Fruit fly (Drosophila melanogaster) whole organism, adult: Measurements from ENCODE around the gene Glut4EF.

Experiments used
- CG11617 ChIP-seq: fragments of 200-800 bp; sonication (Bioruptor generic); optimal IDR thresholded peaks from 2 replicates; lab custom pipeline; 2017; ENCODE audit warnings: mild to moderate bottlenecking, missing biosample characterization, missing genetic modification reagents, missing genetic modification characterization
- CG12768 ChIP-seq: fragments of 200-800 bp; sonication (Bioruptor generic); optimal IDR thresholded peaks from 2 replicates; lab custom pipeline; 2017; ENCODE audit warnings: missing biosample characterization, missing genetic modification characterization, mild to moderate bottlenecking, moderate library complexity, missing genetic modification reagents
- CG14711 ChIP-seq: fragments of 200-800 bp; sonication (Bioruptor generic); optimal IDR thresholded peaks from 2 replicates; lab custom pipeline; 2018; ENCODE audit warnings: missing biosample characterization, mild to moderate bottlenecking, missing genetic modification characterization, moderate library complexity
- CG1620 ChIP-seq: fragments of 200-800 bp; sonication (Bioruptor generic); optimal IDR thresholded peaks from 2 replicates; lab custom pipeline; 2016; ENCODE audit warnings: missing biosample characterization, missing genetic modification characterization
- CG33017 ChIP-seq: fragments of 200-800 bp; sonication (Bioruptor generic); optimal IDR thresholded peaks from 2 replicates; lab custom pipeline; 2018; ENCODE audit warnings: missing biosample characterization, mild to moderate bottlenecking, missing genetic modification characterization, moderate library complexity
- CG5204 ChIP-seq: fragments of 200-800 bp; sonication (Bioruptor generic); optimal IDR thresholded peaks from 2 replicates; lab custom pipeline; 2016; ENCODE audit warnings: missing biosample characterization, missing genetic modification characterization
- CG7045 ChIP-seq: fragments of 200-800 bp; sonication (Bioruptor generic); optimal IDR thresholded peaks from 2 replicates; lab custom pipeline; 2017; ENCODE audit warnings: missing biosample characterization, mild to moderate bottlenecking, missing genetic modification characterization
- CG7101 ChIP-seq: fragments of 200-800 bp; sonication (Bioruptor generic); optimal IDR thresholded peaks from 2 replicates; lab custom pipeline; 2018; ENCODE audit warnings: missing biosample characterization, mild to moderate bottlenecking, missing genetic modification characterization, moderate library complexity
- Clk ChIP-seq: fragments of 200-800 bp; sonication (Bioruptor generic); optimal IDR thresholded peaks from 2 replicates; lab custom pipeline; 2017; ENCODE audit warnings: missing biosample characterization, missing genetic modification characterization
- Crg-1 ChIP-seq: fragments of 200-800 bp; sonication (Bioruptor generic); optimal IDR thresholded peaks from 2 replicates; lab custom pipeline; 2016; ENCODE audit warnings: missing biosample characterization, missing genetic modification characterization
- Hr96 ChIP-seq: fragments of 200-800 bp; sonication (Bioruptor generic); optimal IDR thresholded peaks from 2 replicates; lab custom pipeline; 2016; ENCODE audit warnings: missing biosample characterization, missing genetic modification characterization
- Mnt ChIP-seq: fragments of 200-800 bp; sonication (Bioruptor generic); optimal IDR thresholded peaks from 2 replicates; lab custom pipeline; 2016; ENCODE audit warnings: missing biosample characterization, mild to moderate bottlenecking, missing genetic modification characterization
- bab1 ChIP-seq: fragments of 200-800 bp; sonication (Bioruptor generic); optimal IDR thresholded peaks from 3 replicates; lab custom pipeline; 2019; ENCODE audit warnings: missing biosample characterization, mild to moderate bottlenecking, missing genetic modification characterization, moderate library complexity
- cic ChIP-seq: fragments of 200-800 bp; sonication (Bioruptor generic); optimal IDR thresholded peaks from 2 replicates; lab custom pipeline; 2017; ENCODE audit warnings: missing biosample characterization, mild to moderate bottlenecking, missing genetic modification characterization, moderate library complexity
- cnc ChIP-seq, 2 experiments: fragments of >200 bp; optimal IDR thresholded peaks; 2 replicates each; lab custom pipeline; 2017
- kay ChIP-seq: fragments of 200-800 bp; sonication (Bioruptor generic); peaks from one replicate; lab custom pipeline; 2016; ENCODE audit warnings: missing biosample characterization, missing genetic modification characterization, borderline replicate concordance
- ovo ChIP-seq: fragments of 200-800 bp; sonication (Bioruptor generic); optimal IDR thresholded peaks from 2 replicates; lab custom pipeline; 2016; ENCODE audit warnings: missing biosample characterization, missing genetic modification characterization
- pad ChIP-seq: fragments of 200-800 bp; sonication (Bioruptor generic); optimal IDR thresholded peaks from 3 replicates; lab custom pipeline; 2017; ENCODE audit warnings: missing biosample characterization, missing genetic modification characterization, mild to moderate bottlenecking, moderate library complexity, missing genetic modification reagents
- tj ChIP-seq: fragments of 200-800 bp; sonication (Bioruptor generic); optimal IDR thresholded peaks from 3 replicates; lab custom pipeline; 2017; ENCODE audit warnings: missing biosample characterization, mild to moderate bottlenecking, missing genetic modification characterization, moderate library complexity
- toe ChIP-seq: fragments of 200-800 bp; sonication (Bioruptor generic); optimal IDR thresholded peaks from 2 replicates; lab custom pipeline; 2016; ENCODE audit warnings: missing biosample characterization, missing genetic modification characterization

The Glut4EF gene

DNA sequence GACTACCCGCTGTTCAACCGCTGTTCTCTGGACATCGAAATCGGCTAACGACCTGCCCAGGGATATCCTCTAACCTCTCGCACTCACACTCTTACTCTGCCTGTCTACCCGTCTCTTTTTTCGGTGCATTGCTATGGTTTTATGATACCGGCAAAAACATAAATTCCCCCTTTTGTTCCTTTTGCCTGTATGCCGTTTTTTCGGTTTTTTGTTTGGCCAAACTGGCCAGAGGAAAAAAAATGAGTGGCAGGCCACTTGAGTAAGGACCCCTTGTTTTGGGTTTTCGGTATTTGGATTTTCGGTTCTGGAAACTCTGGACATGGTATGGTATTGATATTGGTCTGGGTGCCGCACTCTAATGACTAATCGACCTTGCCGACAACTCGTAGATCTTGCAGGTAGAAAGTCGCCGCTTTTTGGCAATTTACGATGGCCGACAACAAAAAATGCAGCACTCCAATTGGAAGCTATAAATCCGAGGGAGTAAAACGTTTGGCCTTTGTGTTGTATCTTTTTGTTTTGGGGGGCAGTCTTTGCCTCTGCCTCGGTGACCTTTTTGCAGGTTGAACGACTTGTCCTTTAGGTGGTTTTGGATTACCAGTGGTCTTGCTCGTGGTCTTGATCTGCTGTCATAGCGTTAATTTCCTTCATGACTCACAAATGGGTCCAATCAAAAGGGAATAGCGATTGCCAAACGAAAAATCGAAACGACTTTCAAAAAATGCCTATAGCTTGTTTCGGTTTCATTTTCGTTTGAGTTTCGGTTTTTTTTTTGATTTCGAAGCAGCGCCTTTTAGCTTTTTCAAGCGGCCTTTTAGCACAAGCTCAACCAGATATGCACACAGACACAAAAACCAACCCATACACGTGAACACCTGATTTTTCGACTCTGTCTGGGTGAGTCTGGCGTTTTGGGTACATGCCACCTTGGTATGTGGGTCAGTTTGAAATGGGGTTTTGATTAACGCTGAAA lies 5.7 kb downstream of the Glut4EF start:
- no peak for TF ChIP-seq CG14711 (tag; lab: Kevin White, UChicago)
- no peak for TF ChIP-seq CG11617 (GFP tag; lab: Kevin White, UChicago)
- TF ChIP-seq CG7101 (tag; lab: Kevin White, UChicago), result no peak

DNA sequence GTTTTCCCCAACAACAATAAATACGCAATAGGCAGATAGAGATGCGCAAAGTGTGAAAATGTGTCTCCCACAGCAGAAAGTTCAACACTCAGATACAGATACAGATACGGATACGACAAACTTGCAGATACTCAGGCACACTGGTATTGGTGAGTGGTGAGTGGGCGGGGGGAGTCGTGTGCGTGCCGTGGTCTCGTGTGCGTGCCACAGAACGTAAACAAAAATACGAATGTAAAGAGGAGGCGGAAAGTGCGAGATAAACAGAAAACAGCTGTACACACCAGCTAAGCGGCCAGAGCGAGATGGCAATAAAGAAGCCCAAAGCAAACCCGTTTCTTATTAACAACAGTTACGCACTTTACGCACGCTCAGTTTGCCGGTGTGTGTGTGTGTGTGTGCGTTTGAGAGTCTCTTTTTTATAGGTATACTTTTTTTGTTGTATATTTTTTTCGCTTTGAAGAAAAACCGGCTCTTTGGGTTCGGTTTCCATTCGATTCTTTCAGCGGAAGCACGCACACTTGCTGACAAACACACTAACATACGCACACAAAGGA lies 6.9 kb downstream of the Glut4EF start:
- no peak for TF ChIP-seq CG7045 (GFP tag; lab: Kevin White, UChicago)
- no peak for TF ChIP-seq Crg-1 (GFP tag; lab: Kevin White, UChicago)
- no peak for TF ChIP-seq kay (GFP tag; lab: Kevin White, UChicago)

DNA sequence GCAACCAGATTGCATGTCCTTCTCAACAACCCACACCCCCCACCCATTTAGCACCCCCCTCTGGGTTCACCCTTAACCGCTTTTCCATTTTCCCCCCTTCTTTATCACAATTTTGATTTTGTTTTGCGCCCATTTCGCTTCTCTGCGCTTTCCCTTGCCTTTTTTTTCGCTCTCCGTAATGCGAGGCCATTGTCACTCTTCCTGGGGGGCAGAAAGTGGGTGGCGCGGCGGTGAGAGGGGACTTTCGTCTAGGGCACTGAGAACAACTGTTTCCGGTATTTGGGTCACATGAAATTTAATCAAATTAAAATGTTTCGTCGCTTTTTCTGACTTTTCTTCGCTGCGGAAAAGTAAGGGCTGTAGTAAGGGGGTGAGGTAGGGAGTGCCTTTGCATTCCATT lies 7.5 kb downstream of the Glut4EF start:
- TF ChIP-seq Crg-1 (GFP tag; lab: Kevin White, UChicago), result no peak
- TF ChIP-seq CG11617 (GFP tag; lab: Kevin White, UChicago), result no peak
- TF ChIP-seq cic (GFP tag; lab: Kevin White, UChicago), result no peak
- no peak for TF ChIP-seq CG14711 (tag; lab: Kevin White, UChicago)
- no peak for TF ChIP-seq kay (GFP tag; lab: Kevin White, UChicago)

DNA sequence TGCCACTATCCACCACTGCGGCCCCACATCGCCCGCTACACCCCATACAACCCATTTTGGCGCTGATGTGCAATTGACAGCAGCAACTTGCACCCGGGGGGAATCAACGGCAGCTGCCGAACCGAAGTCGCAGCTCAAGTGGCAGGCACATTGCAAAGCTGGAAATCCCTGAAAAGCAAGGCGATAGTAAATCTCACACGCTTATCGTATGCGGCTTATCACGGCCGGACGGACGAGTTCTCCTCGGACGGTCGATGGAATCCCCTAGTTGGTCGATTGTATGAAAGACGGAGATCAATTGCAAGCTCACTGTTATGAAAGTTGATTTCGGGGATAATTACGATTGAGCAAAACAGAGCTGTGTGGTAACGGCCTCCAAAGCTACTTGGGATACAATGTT lies 8.3 kb downstream of the Glut4EF start:
- TF ChIP-seq CG14711 (tag; lab: Kevin White, UChicago) (no peak), bab1 (GFP tag; lab: Kevin White, UChicago) (no peak), CG7045 (GFP tag; lab: Kevin White, UChicago) (no peak), kay (GFP tag; lab: Kevin White, UChicago) (no peak), cnc (optimal IDR thresholded peaks at IDR 0.05; lab: Kevin White, UChicago) (no peak), CG5204 (GFP tag; lab: Kevin White, UChicago) (no peak), ovo (GFP tag; lab: Kevin White, UChicago) (no peak), toe (GFP tag; lab: Kevin White, UChicago) (no peak), CG11617 (GFP tag; lab: Kevin White, UChicago) (no peak), cic (GFP tag; lab: Kevin White, UChicago) (no peak), pad (GFP tag; lab: Kevin White, UChicago) (no peak), CG1620 (GFP tag; lab: Kevin White, UChicago) (no peak), Hr96 (no peak), tj (no peak)

DNA sequence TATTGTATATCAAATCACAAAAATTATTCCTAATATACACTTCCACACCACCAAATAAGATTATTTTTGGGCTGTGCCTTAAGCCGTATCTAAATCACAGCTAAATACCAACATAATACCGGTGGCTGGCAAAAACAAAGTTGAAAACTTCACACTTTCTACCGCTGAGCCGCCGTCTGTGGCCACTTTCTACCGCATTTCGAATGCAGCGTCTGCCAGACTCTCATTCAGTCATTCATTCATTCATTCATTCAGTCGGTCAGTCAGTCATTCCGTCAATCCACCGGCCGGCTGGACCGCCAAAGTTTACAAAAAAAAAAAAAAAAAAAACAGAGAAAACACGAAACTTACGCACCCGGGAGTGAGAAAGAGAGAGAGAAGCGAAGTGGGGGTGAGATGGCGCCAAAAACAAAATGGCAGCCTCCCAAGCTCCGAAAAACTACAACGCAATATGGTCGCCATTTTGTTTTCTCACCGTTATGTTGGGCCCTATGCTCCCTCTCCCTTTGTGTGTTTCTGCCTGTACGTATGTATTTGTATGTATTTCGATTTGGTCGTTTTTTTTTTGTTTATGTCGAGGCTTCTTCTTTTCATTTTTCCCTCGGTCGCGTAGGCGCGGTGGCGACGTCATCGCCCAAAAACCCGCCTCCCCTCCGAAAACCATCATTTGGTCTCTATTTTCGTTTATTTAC lies 8.9 kb downstream of the Glut4EF start:
- TF ChIP-seq cic (GFP tag; lab: Kevin White, UChicago) (no peak), pad (GFP tag; lab: Kevin White, UChicago) (no peak), CG5204 (GFP tag; lab: Kevin White, UChicago) (no peak), Crg-1 (GFP tag; lab: Kevin White, UChicago) (no peak), bab1 (GFP tag; lab: Kevin White, UChicago) (no peak), Mnt (GFP tag; lab: Kevin White, UChicago) (no peak), toe (GFP tag; lab: Kevin White, UChicago) (no peak), kay (GFP tag; lab: Kevin White, UChicago) (no peak), Clk (GFP tag; lab: Kevin White, UChicago) (no peak), CG7045 (GFP tag; lab: Kevin White, UChicago) (no peak), CG1620 (GFP tag; lab: Kevin White, UChicago) (no peak), CG12768 (GFP tag; lab: Kevin White, UChicago) (no peak), Hr96 (no peak), CG7101 (tag; lab: Kevin White, UChicago) (no peak)

DNA sequence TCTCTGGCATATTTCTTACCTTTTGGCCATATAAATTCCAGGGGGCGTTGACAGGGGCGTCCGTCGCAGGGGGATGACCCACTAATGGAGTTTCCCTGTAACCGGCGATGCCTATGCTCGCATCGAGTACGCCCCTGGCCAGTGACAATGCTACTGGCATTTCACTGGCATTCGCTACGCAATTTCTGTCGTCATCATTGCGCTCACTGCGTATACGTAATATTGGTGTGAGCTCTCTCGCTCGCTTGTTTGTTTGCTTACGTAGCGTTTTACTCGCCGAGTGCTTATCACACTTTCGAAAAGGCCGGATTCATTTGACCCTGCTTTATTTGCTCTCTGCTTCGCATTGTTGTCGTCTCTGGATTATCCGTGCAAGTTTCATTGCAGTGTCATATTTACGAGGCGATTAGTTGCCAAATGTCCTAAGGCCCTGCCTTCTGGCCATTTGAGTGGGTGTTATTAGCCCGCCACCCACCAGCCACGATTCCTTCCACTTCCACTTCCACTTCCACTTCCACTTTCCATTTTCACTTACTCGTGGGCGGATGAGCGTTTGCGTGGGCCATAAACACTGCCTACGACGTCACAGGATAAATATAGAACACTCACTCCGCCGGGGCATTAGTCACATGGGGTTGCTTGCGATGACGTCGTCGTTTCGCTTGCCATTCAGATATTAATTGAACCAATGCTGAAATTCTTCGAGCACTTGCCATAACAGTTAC lies 10.1 kb downstream of the Glut4EF start:
- TF ChIP-seq CG7101 (tag; lab: Kevin White, UChicago) (no peak), cic (GFP tag; lab: Kevin White, UChicago) (peak; percentile 39), Clk (GFP tag; lab: Kevin White, UChicago) (peak; percentile 10), cnc (optimal IDR thresholded peaks at IDR 0.05; lab: Kevin White, UChicago) (no peak), pad (GFP tag; lab: Kevin White, UChicago) (no peak), CG33017 (tag; lab: Kevin White, UChicago) (peak; percentile 11), CG7045 (GFP tag; lab: Kevin White, UChicago) (peak; percentile 48), ovo (GFP tag; lab: Kevin White, UChicago) (peak; percentile 26), tj (peak; percentile 67), Mnt (GFP tag; lab: Kevin White, UChicago) (peak; percentile 0), CG12768 (GFP tag; lab: Kevin White, UChicago) (peak; percentile 24), CG11617 (GFP tag; lab: Kevin White, UChicago) (peak; percentile 6)
